Worm (Caenorhabditis elegans) whole organism, late embryonic: ENCODE data around the gene C01G10.5.

Source experiments
- ama-1 ChIP-seq: fragments of 150-350 bp; optimal IDR thresholded peaks from 2 replicates; lab custom pipeline; 2014
- fkh-10 ChIP-seq: fragments of 150-350 bp; optimal IDR thresholded peaks from 2 replicates; lab custom pipeline; 2014; ENCODE audit warnings: missing biosample characterization, missing genetic modification reagents, missing genetic modification characterization
- nfya-1 ChIP-seq: sonication (generic microtip); optimal IDR thresholded peaks from 2 replicates; lab custom pipeline; 2017; ENCODE audit warnings: missing genetic modification characterization, mild to moderate bottlenecking, missing compliant biosample characterization, antibody characterized with exemption, moderate library complexity
- tbx-2 ChIP-seq: sonication (generic microtip); optimal IDR thresholded peaks from 2 replicates; lab custom pipeline; 2016; ENCODE audit warnings: missing genetic modification characterization, missing compliant biosample characterization

- TF ChIP-seq tbx-2 (tag; lab: Kevin White, UChicago) (no peak), nfya-1 (tag; lab: Kevin White, UChicago) (no peak), fkh-10 (no peak), ama-1 (no peak)
Observed at ce11 chrV:15127955-15128354, 38.6 kb upstream of the C01G10.5 start, which contains the start of gene srr-7.
